Worm (Caenorhabditis elegans) whole organism, L4 larva: Measurements from ENCODE around the gene K11H3.2.

Experiments
- F37D6.2 ChIP-seq: sonication (generic microtip); optimal IDR thresholded peaks from 2 replicates; lab custom pipeline; 2016; ENCODE audit warnings: mild to moderate bottlenecking, missing genetic modification characterization, missing compliant biosample characterization
- F44E2.7 ChIP-seq: fragments of 200-800 bp; sonication (Bioruptor generic); IDR thresholded peaks from 2 replicates; pipeline ENCODE4 v2.1.2; 2022; ENCODE audit warnings: missing genetic modification characterization, missing compliant biosample characterization
- T20F7.1 ChIP-seq: fragments of 200-800 bp; sonication (Bioruptor generic); optimal IDR thresholded peaks from 2 replicates; lab custom pipeline; 2018; ENCODE audit warnings: mild to moderate bottlenecking, missing genetic modification characterization, missing compliant biosample characterization
- T26A8.4 ChIP-seq: fragments of 200-800 bp; sonication (Bioruptor generic); IDR thresholded peaks from 2 replicates; pipeline ENCODE4 v1.3.6; 2022; ENCODE audit warnings: missing genetic modification characterization, missing compliant biosample characterization
- Y48G9A.11 ChIP-seq: fragments of 200-800 bp; sonication (Bioruptor generic); IDR thresholded peaks from 2 replicates; pipeline ENCODE4 v1.3.6; 2022; ENCODE audit warnings: missing genetic modification reagents, missing genetic modification characterization, missing compliant biosample characterization
- Y5F2A.4 ChIP-seq: fragments of 200-800 bp; sonication (Bioruptor generic); optimal IDR thresholded peaks from 2 replicates; lab custom pipeline; 2018; ENCODE audit warnings: mild to moderate bottlenecking, missing genetic modification characterization, missing compliant biosample characterization
- Y75B8A.6 ChIP-seq: fragments of 200-800 bp; sonication (Bioruptor generic); IDR thresholded peaks from 2 replicates; pipeline ENCODE4 v1.3.6; 2022; ENCODE audit warnings: missing genetic modification reagents, missing genetic modification characterization, missing compliant biosample characterization
- ZK337.2 ChIP-seq: fragments of 200-800 bp; sonication (Bioruptor generic); IDR thresholded peaks from 2 replicates; pipeline ENCODE4 v1.3.6; 2022; ENCODE audit warnings: missing genetic modification reagents, missing genetic modification characterization, missing compliant biosample characterization
- aha-1 ChIP-seq: fragments of 150-350 bp; peaks from one replicate; lab custom pipeline; 2014; ENCODE audit warnings: missing biosample characterization, missing genetic modification characterization
- aly-2 ChIP-seq: sonication (generic microtip); optimal IDR thresholded peaks from 2 replicates; lab custom pipeline; 2018; ENCODE audit warnings: missing biosample characterization, missing genetic modification characterization
- ama-1 ChIP-seq: fragments of 150-350 bp; optimal IDR thresholded peaks from 2 replicates; lab custom pipeline; 2014; ENCODE audit warnings: inconsistent platforms, mixed read lengths
- ceh-20 ChIP-seq: fragments of 200-800 bp; sonication (Bioruptor generic); IDR thresholded peaks from 2 replicates; pipeline ENCODE4 v1.3.6; 2022; ENCODE audit warnings: missing genetic modification reagents, missing genetic modification characterization, missing compliant biosample characterization
- ceh-32 ChIP-seq: sonication (generic microtip); optimal IDR thresholded peaks from 2 replicates; lab custom pipeline; 2016; ENCODE audit warnings: mild to moderate bottlenecking, missing genetic modification characterization, missing compliant biosample characterization; ENCODE audit not compliant: poor library complexity
- ceh-82 ChIP-seq: sonication (generic microtip); optimal IDR thresholded peaks from 2 replicates; lab custom pipeline; 2017; ENCODE audit warnings: missing biosample characterization, missing genetic modification characterization
- ces-1 ChIP-seq: fragments of 150-350 bp; sonication (generic microtip); optimal IDR thresholded peaks from 4 replicates; lab custom pipeline; 2014; ENCODE audit warnings: missing biosample characterization, missing genetic modification reagents, missing genetic modification characterization
- ctbp-1 ChIP-seq: fragments of 200-800 bp; sonication (Bioruptor generic); IDR thresholded peaks from 2 replicates; pipeline ENCODE4 v1.3.6; 2022; ENCODE audit warnings: missing genetic modification reagents, missing genetic modification characterization, missing compliant biosample characterization
- daf-19 ChIP-seq: fragments of 200-800 bp; sonication (Bioruptor generic); conservative IDR thresholded peaks from 2 replicates; pipeline ENCODE4 v1.3.6; 2022; ENCODE audit warnings: missing genetic modification characterization, missing compliant biosample characterization
- daf-8 ChIP-seq: fragments of 200-800 bp; sonication (Bioruptor generic); IDR thresholded peaks from 2 replicates; pipeline ENCODE4 v1.3.6; 2022; ENCODE audit warnings: missing genetic modification characterization, missing compliant biosample characterization
- dmd-6 ChIP-seq: fragments of 200-800 bp; sonication (Bioruptor generic); IDR thresholded peaks from 2 replicates; pipeline ENCODE4 v1.3.6; 2022; ENCODE audit warnings: missing genetic modification reagents, missing genetic modification characterization, missing compliant biosample characterization
- dmd-8 ChIP-seq: fragments of 200-800 bp; sonication (Bioruptor generic); IDR thresholded peaks from 2 replicates; pipeline ENCODE4 v1.3.6; 2022; ENCODE audit warnings: missing genetic modification characterization, missing compliant biosample characterization
- dmd-9 ChIP-seq: fragments of 200-800 bp; sonication (Bioruptor generic); IDR thresholded peaks from 2 replicates; pipeline ENCODE4 v1.3.6; 2022; ENCODE audit warnings: missing genetic modification reagents, missing genetic modification characterization, missing compliant biosample characterization
- dpl-1 ChIP-seq: fragments of 150-350 bp; optimal IDR thresholded peaks from 2 replicates; lab custom pipeline; 2014; ENCODE audit warnings: missing biosample characterization, missing genetic modification reagents, missing genetic modification characterization
- duxl-1 ChIP-seq: sonication (generic microtip); optimal IDR thresholded peaks from 2 replicates; lab custom pipeline; 2016; ENCODE audit warnings: mild to moderate bottlenecking, missing genetic modification characterization, moderate library complexity, missing compliant biosample characterization; ENCODE audit not compliant: poor library complexity
- dve-1 ChIP-seq: sonication (generic microtip); optimal IDR thresholded peaks from 2 replicates; lab custom pipeline; 2017; ENCODE audit warnings: antibody characterized with exemption, mild to moderate bottlenecking, missing genetic modification characterization, missing compliant biosample characterization; ENCODE audit not compliant: insufficient read depth
- jun-1 ChIP-seq: fragments of 150-350 bp; optimal IDR thresholded peaks from 2 replicates; lab custom pipeline; 2014; ENCODE audit warnings: missing biosample characterization, missing genetic modification reagents, missing genetic modification characterization
- lin-1 ChIP-seq: fragments of 200-800 bp; sonication (Bioruptor generic); IDR thresholded peaks from 2 replicates; pipeline ENCODE4 v1.3.6; 2022; ENCODE audit warnings: missing genetic modification reagents, missing genetic modification characterization, missing compliant biosample characterization
- lin-15B ChIP-seq: fragments of 150-350 bp; sonication (generic microtip); optimal IDR thresholded peaks from 3 replicates; lab custom pipeline; 2014; ENCODE audit warnings: missing biosample characterization, missing genetic modification characterization
- lin-39 ChIP-seq: fragments of 150-350 bp; optimal IDR thresholded peaks from 2 replicates; lab custom pipeline; 2014; ENCODE audit warnings: missing biosample characterization, missing genetic modification reagents, missing genetic modification characterization
- madf-5 ChIP-seq, 2 experiments: fragments of 200-800 bp; sonication (Bioruptor generic); IDR thresholded peaks; 2 replicates each; pipeline ENCODE4 v1.3.6; 2022; ENCODE audit warnings: missing compliant biosample characterization in 2 of 2, missing genetic modification characterization in 2 of 2
- madf-9 ChIP-seq: fragments of 200-800 bp; sonication (Bioruptor generic); conservative IDR thresholded peaks from 2 replicates; pipeline ENCODE4 v1.3.6; 2022; ENCODE audit warnings: missing genetic modification reagents, missing genetic modification characterization, missing compliant biosample characterization
- mdt-29 ChIP-seq: fragments of 200-800 bp; sonication (Bioruptor generic); IDR thresholded peaks from 2 replicates; pipeline ENCODE4 v1.3.6; 2022; ENCODE audit warnings: missing genetic modification reagents, missing genetic modification characterization, missing compliant biosample characterization
- mep-1 ChIP-seq: fragments of 150-350 bp; sonication (generic microtip); optimal IDR thresholded peaks from 3 replicates; lab custom pipeline; 2014; ENCODE audit warnings: missing biosample characterization, missing genetic modification characterization
- mes-2 ChIP-seq: sonication (generic microtip); optimal IDR thresholded peaks from 2 replicates; lab custom pipeline; 2016; ENCODE audit warnings: missing genotype, mild to moderate bottlenecking, missing genetic modification characterization, missing compliant biosample characterization; ENCODE audit not compliant: poor library complexity, severe bottlenecking
- nhr-11 ChIP-seq: fragments of 150-350 bp; optimal IDR thresholded peaks from 2 replicates; lab custom pipeline; 2014; ENCODE audit warnings: missing biosample characterization, missing genetic modification characterization
- nhr-111 ChIP-seq: fragments of 200-800 bp; sonication (Bioruptor generic); optimal IDR thresholded peaks from 2 replicates; lab custom pipeline; 2018; ENCODE audit warnings: mild to moderate bottlenecking, missing genetic modification characterization, missing compliant biosample characterization
- nhr-41 ChIP-seq: fragments of 200-800 bp; sonication (Bioruptor generic); IDR thresholded peaks from 2 replicates; pipeline ENCODE4 v1.3.6; 2022; ENCODE audit warnings: missing genetic modification reagents, missing genetic modification characterization, missing compliant biosample characterization
- nhr-6 ChIP-seq: fragments of 150-350 bp; optimal IDR thresholded peaks from 2 replicates; lab custom pipeline; 2014; ENCODE audit warnings: missing biosample characterization, missing genetic modification characterization
- nhr-76 ChIP-seq: fragments of 150-350 bp; optimal IDR thresholded peaks from 2 replicates; lab custom pipeline; 2014; ENCODE audit warnings: missing biosample characterization, missing genetic modification characterization
- nhr-77 ChIP-seq: fragments of 150-350 bp; optimal IDR thresholded peaks from 2 replicates; lab custom pipeline; 2014; ENCODE audit warnings: missing biosample characterization, missing genetic modification characterization
- pha-4 ChIP-seq, 2 experiments: fragments of 150-350 bp in 1 of 2; fragments of 200-800 bp in 1 of 2; sonication (Bioruptor generic) in 1 of 2; IDR thresholded peaks in 1 of 2; optimal IDR thresholded peaks in 1 of 2; 2 replicates each; pipeline versions ENCODE4 v1.3.6 to Lab custom; 2014 to 2022; ENCODE audit warnings: missing genetic modification characterization in 2 of 2, missing genetic modification reagents in 2 of 2, missing biosample characterization in 1 of 2, missing compliant biosample characterization in 1 of 2
- pqm-1 ChIP-seq: sonication (generic microtip); optimal IDR thresholded peaks from 2 replicates; lab custom pipeline; 2017; ENCODE audit warnings: missing biosample characterization, missing genetic modification characterization
- set-16 ChIP-seq: fragments of 200-800 bp; sonication (Bioruptor generic); IDR thresholded peaks from 2 replicates; pipeline ENCODE4 v1.3.6; 2022; ENCODE audit warnings: missing genetic modification reagents, missing genetic modification characterization, missing compliant biosample characterization
- snpc-1.2 ChIP-seq: fragments of 200-800 bp; sonication (Bioruptor generic); IDR thresholded peaks from 2 replicates; pipeline ENCODE4 v1.3.6; 2022; ENCODE audit warnings: missing genetic modification reagents, missing genetic modification characterization, missing compliant biosample characterization
- spr-1 ChIP-seq: sonication (generic microtip); optimal IDR thresholded peaks from 2 replicates; lab custom pipeline; 2016; ENCODE audit warnings: mild to moderate bottlenecking, missing genetic modification characterization, missing compliant biosample characterization
- tag-97 ChIP-seq: fragments of 200-800 bp; sonication (Bioruptor generic); IDR thresholded peaks from 2 replicates; pipeline ENCODE4 v1.3.6; 2022; ENCODE audit warnings: missing genetic modification characterization, missing compliant biosample characterization
- tra-1 ChIP-seq: fragments of 200-800 bp; sonication (Bioruptor generic); IDR thresholded peaks from 2 replicates; pipeline ENCODE4 v1.3.6; 2022; ENCODE audit warnings: missing genetic modification reagents, missing genetic modification characterization, missing compliant biosample characterization
- unc-130 ChIP-seq: sonication (generic microtip); optimal IDR thresholded peaks from 2 replicates; lab custom pipeline; 2016; ENCODE audit warnings: missing genetic modification reagents, missing genetic modification characterization, missing compliant biosample characterization
- unc-39 ChIP-seq: sonication (generic microtip); optimal IDR thresholded peaks from 2 replicates; lab custom pipeline; 2017; ENCODE audit warnings: missing biosample characterization, missing genetic modification characterization
- unc-62 ChIP-seq, 3 experiments: fragments of 150-350 bp in 1 of 3; sonication (generic microtip); optimal IDR thresholded peaks in 2 of 3; peaks in 1 of 3; 1 replicate in 1 of 3; 2 replicates in 2 of 3; lab custom pipeline; 2014 to 2017; ENCODE audit warnings: missing biosample characterization in 3 of 3, missing genetic modification characterization in 3 of 3, missing genetic modification reagents in 3 of 3, missing genotype in 1 of 3
- zip-11 ChIP-seq: fragments of 200-800 bp; sonication (Bioruptor generic); IDR thresholded peaks from 2 replicates; pipeline ENCODE4 v1.3.6; 2022; ENCODE audit warnings: missing genetic modification characterization, missing compliant biosample characterization
- ztf-11 ChIP-seq: fragments of 150-350 bp; optimal IDR thresholded peaks from 2 replicates; lab custom pipeline; 2014; ENCODE audit warnings: missing biosample characterization, missing genetic modification characterization

K11H3.2 gene

DNA sequence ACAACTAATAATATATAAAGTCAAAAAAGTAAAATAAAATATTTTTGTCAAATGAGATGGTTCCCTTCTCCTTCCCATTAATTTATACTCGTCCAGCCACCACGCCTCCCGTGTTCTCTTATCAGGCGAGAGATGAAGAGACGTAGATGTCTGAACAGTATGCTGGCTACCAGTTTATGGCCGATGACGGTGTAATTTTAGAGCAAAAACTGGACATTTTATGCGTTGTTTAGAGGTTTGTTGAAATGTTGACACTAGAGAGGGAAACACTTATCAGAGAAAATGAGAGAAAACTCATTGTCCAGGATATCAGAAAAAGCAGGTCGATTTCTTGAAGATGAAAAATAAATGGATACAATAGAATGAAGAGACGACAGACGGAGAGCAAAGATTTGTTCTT, 10.9 kb downstream of the K11H3.2 start:
- TF ChIP-seq ZK337.2 (GFP tag; lab: Robert Waterston, UW) (no peak), madf-5 (GFP tag; IDR thresholded peaks at IDR 0.05; lab: Robert Waterston, UW) (no peak), Y5F2A.4 (GFP tag; lab: Kevin White, UChicago) (no peak), ceh-20 (GFP tag; lab: Robert Waterston, UW) (no peak), nhr-77 (tag; lab: Kevin White, UChicago) (peak; percentile 36), mes-2 (tag; lab: Kevin White, UChicago) (peak; percentile 21), daf-19 (GFP tag; lab: Robert Waterston, UW) (no peak), nhr-111 (GFP tag; lab: Kevin White, UChicago) (no peak), T20F7.1 (GFP tag; lab: Kevin White, UChicago) (no peak), nhr-6 (tag; lab: Kevin White, UChicago) (no peak), dve-1 (tag; lab: Kevin White, UChicago) (peak; percentile 77), duxl-1 (tag; lab: Kevin White, UChicago) (no peak), Y48G9A.11 (no peak), dmd-9 (no peak), dpl-1 (GFP tag; lab: Kevin White, UChicago) (no peak), ceh-82 (tag; lab: Kevin White, UChicago) (no peak), aha-1 (tag; lab: Kevin White, UChicago) (no peak), tra-1 (GFP tag; lab: Robert Waterston, UW) (no peak), F37D6.2 (tag; lab: Kevin White, UChicago) (no peak), Y75B8A.6 (GFP tag; lab: Robert Waterston, UW) (no peak), lin-39 (tag; lab: Kevin White, UChicago) (no peak), ctbp-1 (GFP tag; lab: Robert Waterston, UW) (no peak), lin-15B (tag; lab: Kevin White, UChicago) (no peak), tag-97 (no peak), lin-1 (no peak), ama-1 (no peak), mdt-29 (GFP tag; lab: Robert Waterston, UW) (no peak), dmd-6 (GFP tag; lab: Robert Waterston, UW) (peak; percentile 57), dmd-8 (GFP tag; lab: Robert Waterston, UW) (no peak), unc-39 (no peak), T26A8.4 (GFP tag; lab: Robert Waterston, UW) (no peak), jun-1 (no peak), ceh-32 (tag; lab: Kevin White, UChicago) (no peak), F44E2.7 (GFP tag; lab: Robert Waterston, UW) (no peak), unc-130 (GFP tag; lab: Kevin White, UChicago) (no peak), spr-1 (no peak), madf-9 (no peak), set-16 (GFP tag; lab: Robert Waterston, UW) (no peak), daf-8 (GFP tag; lab: Robert Waterston, UW) (no peak), ces-1 (GFP tag; lab: Kevin White, UChicago) (no peak), unc-62 (GFP tag; optimal IDR thresholded peaks at IDR 0.05 in 1 of 2; lab: Kevin White, UChicago) (peak in 1 of 2 experiments; percentile 29), unc-62 (tag; optimal IDR thresholded peaks at IDR 0.05; lab: Kevin White, UChicago) (no peak), snpc-1.2 (no peak), zip-11 (no peak), pha-4 (GFP tag; IDR thresholded peaks at IDR 0.05; lab: Robert Waterston, UW) (no peak), pha-4 (tag; optimal IDR thresholded peaks at IDR 0.05; lab: Kevin White, UChicago) (no peak), nhr-76 (tag; lab: Kevin White, UChicago) (no peak), aly-2 (tag; lab: Kevin White, UChicago) (no peak), mep-1 (tag; lab: Kevin White, UChicago) (peak; percentile 8), pqm-1 (peak; percentile 8), nhr-11 (tag; lab: Kevin White, UChicago) (peak; percentile 15), nhr-41 (GFP tag; lab: Robert Waterston, UW) (no peak), ztf-11 (no peak)
